Worm (Caenorhabditis elegans): ENCODE measurements around the gene F40G9.9.
"Not testable (repeated sequence)": the region's sequence is repeated elsewhere in the genome, so short reads cannot be mapped to it uniquely, and the experiment has no call there.

F40G9.9 gene

ce11 chrIII:131627-132026 lies 39.9 kb downstream of the F40G9.9 start (continued):
- no peak for TF ChIP-seq ceh-82 (tag; optimal IDR thresholded peaks at IDR 0.05)
- TF ChIP-seq nhr-76 (tag; optimal IDR thresholded peaks at IDR 0.05) = no peak
- peak; percentile 55 for TF ChIP-seq snpc-4 (tag; optimal IDR thresholded peaks at IDR 0.05)
- TF ChIP-seq nhr-23 (tag; optimal IDR thresholded peaks at IDR 0.05) = peak; percentile 61
- no peak for TF ChIP-seq lsy-12 (tag; optimal IDR thresholded peaks at IDR 0.05)
- no peak for TF ChIP-seq tbx-2 (tag; optimal IDR thresholded peaks at IDR 0.05)
- no peak for TF ChIP-seq pqm-1 (tag; optimal IDR thresholded peaks at IDR 0.05)
- TF ChIP-seq ztf-4 (tag; optimal IDR thresholded peaks at IDR 0.05) = no peak
- TF ChIP-seq elt-3 (tag; optimal IDR thresholded peaks at IDR 0.05) = no peak
- no peak for TF ChIP-seq sea-2 (GFP tag; optimal IDR thresholded peaks at IDR 0.05)
- TF ChIP-seq fkh-10 (GFP tag; optimal IDR thresholded peaks at IDR 0.05) = peak; percentile 12
- no peak for TF ChIP-seq ZK546.5 (tag; optimal IDR thresholded peaks at IDR 0.05)
- TF ChIP-seq jun-1 (tag; optimal IDR thresholded peaks at IDR 0.05) = peak; percentile 13
- TF ChIP-seq skn-1 (tag; optimal IDR thresholded peaks at IDR 0.05) = no peak
- no peak for TF ChIP-seq fkh-2 (tag; optimal IDR thresholded peaks at IDR 0.05)
- peak; percentile 77 for TF ChIP-seq lin-15B (tag; optimal IDR thresholded peaks at IDR 0.05)
- no peak for TF ChIP-seq ceh-28 (tag; optimal IDR thresholded peaks at IDR 0.05)
- TF ChIP-seq nhr-25 (tag; optimal IDR thresholded peaks at IDR 0.05) = no peak
- TF ChIP-seq eor-1 (tag; optimal IDR thresholded peaks at IDR 0.05) = no peak

- no peak for TF ChIP-seq unc-39 (tag; optimal IDR thresholded peaks at IDR 0.05)
- TF ChIP-seq fkh-10 (GFP tag; optimal IDR thresholded peaks at IDR 0.05) = no peak
- TF ChIP-seq ceh-9 (tag; optimal IDR thresholded peaks at IDR 0.05) = no peak
- peak; percentile 38 for TF ChIP-seq pha-4 (tag; optimal IDR thresholded peaks at IDR 0.05)
- TF ChIP-seq hmg-11 (tag; optimal IDR thresholded peaks at IDR 0.05) = no peak
- TF ChIP-seq elt-2 (tag; optimal IDR thresholded peaks at IDR 0.05) = peak; percentile 38
- no peak for TF ChIP-seq snpc-4 (tag; optimal IDR thresholded peaks at IDR 0.05)
- no peak for TF ChIP-seq nhr-12 (tag; optimal IDR thresholded peaks at IDR 0.05)
- TF ChIP-seq R02D3.7 (tag; optimal IDR thresholded peaks at IDR 0.05) = no peak
Measured at ce11 chrIII:130650-131049, 40.9 kb downstream of the F40G9.9 start, which contains the start of the genes nhr-280 and C29F9.2. TSS of gene nhr-280 (minus strand) at chrIII:130750. TSS of gene C29F9.2 (plus strand) at chrIII:130947.

- no peak for TF ChIP-seq egl-5 (tag; optimal IDR thresholded peaks at IDR 0.05)
Measured at ce11 chrIII:124478-124877, 47.0 kb downstream of the F40G9.9 start, which contains the start of gene pals-23. TSS of gene pals-23 (plus strand) at chrIII:124778.

ce11 chrIII:121983-122449 lies 49.5 kb downstream of the F40G9.9 start, which contains the start of gene C29F9.12:
TSS of gene C29F9.12 (minus strand) at chrIII:122033.
- not testable (repeated sequence) for TF ChIP-seq skn-1, fkh-2, nhr-28 (tag; optimal IDR thresholded peaks at IDR 0.05)
